Worm (Caenorhabditis elegans) whole organism, L4 larva: ENCODE data around the gene bre-3.
"Not testable (repeated sequence)": the region's sequence is repeated elsewhere in the genome, so short reads cannot be mapped to it uniquely, and the experiment has no call there.

Source experiments
- Y48G9A.11 ChIP-seq: fragments of 200-800 bp; sonication (Bioruptor generic); IDR thresholded peaks from 2 replicates; pipeline ENCODE4 v1.3.6; 2022; ENCODE audit warnings: missing genetic modification reagents, missing genetic modification characterization, missing compliant biosample characterization
- aly-2 ChIP-seq: sonication (generic microtip); optimal IDR thresholded peaks from 2 replicates; lab custom pipeline; 2018; ENCODE audit warnings: missing biosample characterization, missing genetic modification characterization
- ama-1 ChIP-seq: fragments of 150-350 bp; optimal IDR thresholded peaks from 2 replicates; lab custom pipeline; 2014; ENCODE audit warnings: inconsistent platforms, mixed read lengths
- ceh-44 ChIP-seq: fragments of 200-800 bp; sonication (Bioruptor generic); IDR thresholded peaks from 2 replicates; pipeline ENCODE4 v1.3.6; 2022; ENCODE audit warnings: missing genetic modification reagents, missing genetic modification characterization, missing compliant biosample characterization
- dmd-9 ChIP-seq: fragments of 200-800 bp; sonication (Bioruptor generic); IDR thresholded peaks from 2 replicates; pipeline ENCODE4 v1.3.6; 2022; ENCODE audit warnings: missing genetic modification reagents, missing genetic modification characterization, missing compliant biosample characterization
- saeg-2 ChIP-seq: fragments of 200-800 bp; sonication (Bioruptor generic); IDR thresholded peaks from 2 replicates; pipeline ENCODE4 v1.3.6; 2022; ENCODE audit warnings: missing genetic modification reagents, missing genetic modification characterization, missing compliant biosample characterization
- snpc-4 ChIP-seq: fragments of 150-350 bp; optimal IDR thresholded peaks from 2 replicates; lab custom pipeline; 2014; ENCODE audit warnings: missing biosample characterization, missing genetic modification characterization
- tra-1 ChIP-seq: fragments of 200-800 bp; sonication (Bioruptor generic); IDR thresholded peaks from 2 replicates; pipeline ENCODE4 v1.3.6; 2022; ENCODE audit warnings: missing genetic modification reagents, missing genetic modification characterization, missing compliant biosample characterization
- zfp-3 ChIP-seq: fragments of 200-800 bp; sonication (Bioruptor generic); conservative IDR thresholded peaks from 2 replicates; pipeline ENCODE4 v1.3.6; 2022; ENCODE audit warnings: missing genetic modification reagents, missing genetic modification characterization, missing compliant biosample characterization

DNA sequence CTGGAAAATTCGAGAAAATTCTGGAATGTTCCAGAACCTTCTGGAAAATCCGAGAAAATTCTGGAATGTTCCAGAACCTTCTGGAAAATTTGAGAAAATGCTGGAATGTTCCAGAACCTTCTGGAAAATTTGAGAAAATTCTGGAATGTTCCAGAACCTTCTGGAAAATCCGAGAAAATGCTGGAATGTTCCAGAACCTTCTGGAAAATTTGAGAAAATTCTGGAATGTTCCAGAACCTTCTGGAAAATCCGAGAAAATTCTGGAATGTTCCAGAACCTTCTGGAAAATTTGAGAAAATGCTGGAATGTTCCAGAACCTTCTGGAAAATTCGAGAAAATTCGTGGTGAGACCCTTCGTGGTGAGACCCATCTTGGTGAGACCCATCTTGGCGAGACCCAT is 48.9 kb upstream of the bre-3 start:
- not testable (repeated sequence) for TF ChIP-seq ama-1 (lab: Kevin White, UChicago); zfp-3 (GFP tag; lab: Robert Waterston, UW); saeg-2 (GFP tag; lab: Robert Waterston, UW); aly-2 (tag; lab: Kevin White, UChicago); snpc-4; tra-1; ceh-44 (GFP tag; lab: Robert Waterston, UW); dmd-9 (GFP tag; lab: Robert Waterston, UW); Y48G9A.11 (GFP tag; lab: Robert Waterston, UW)
